Worm (Caenorhabditis elegans) whole organism, L4 larva: ENCODE measurements around the gene C14A4.9.

Source experiments
- F10B5.3 ChIP-seq: sonication (generic microtip); optimal IDR thresholded peaks from 2 replicates; lab custom pipeline; 2016; ENCODE audit warnings: mild to moderate bottlenecking, missing genetic modification characterization, missing compliant biosample characterization
- aly-2 ChIP-seq: sonication (generic microtip); optimal IDR thresholded peaks from 2 replicates; lab custom pipeline; 2018; ENCODE audit warnings: missing biosample characterization, missing genetic modification characterization
- ama-1 ChIP-seq: fragments of 150-350 bp; optimal IDR thresholded peaks from 2 replicates; lab custom pipeline; 2014; ENCODE audit warnings: inconsistent platforms, mixed read lengths
- mdt-29 ChIP-seq: fragments of 200-800 bp; sonication (Bioruptor generic); IDR thresholded peaks from 2 replicates; pipeline ENCODE4 v1.3.6; 2022; ENCODE audit warnings: missing genetic modification reagents, missing genetic modification characterization, missing compliant biosample characterization

DNA sequence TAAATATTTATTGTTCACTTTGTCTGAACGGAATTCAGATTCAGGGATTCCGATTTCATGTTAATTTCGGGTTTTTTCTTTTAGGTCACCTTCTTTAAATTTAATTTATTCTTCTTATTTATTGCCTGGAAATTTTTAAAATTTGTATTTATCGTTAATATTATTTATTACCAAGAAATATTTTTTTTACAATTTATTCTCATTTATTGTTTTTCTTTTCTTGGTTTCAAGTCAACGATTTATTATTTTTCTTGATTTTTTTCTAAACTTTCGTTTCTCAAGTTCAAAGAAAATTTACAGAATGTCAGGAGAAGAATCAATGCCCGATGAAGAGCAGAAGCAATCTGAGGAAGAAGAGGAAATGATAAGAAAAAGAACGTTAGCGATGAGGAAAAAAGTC is 11.4 kb upstream of the C14A4.9 start, which contains the start of gene crn-3:
- TF ChIP-seq aly-2 (tag; lab: Kevin White, UChicago): no peak
- TF ChIP-seq ama-1: no peak
- TF ChIP-seq F10B5.3 (tag; lab: Kevin White, UChicago): no peak
- no peak for TF ChIP-seq mdt-29 (GFP tag; lab: Robert Waterston, UW)
